Fruit fly (Drosophila melanogaster): ENCODE data around the gene ND-B14.5A.
A peak's percentile ranks its signal among the peaks of the same experiment; 100 is the strongest.

Gene ND-B14.5A

dm6 chrX:2123965-2124688 is 48.2 kb upstream of the ND-B14.5A start (continued):
- TF ChIP-seq CG34376 (GFP tag; optimal IDR thresholded peaks at IDR 0.05) (no peak), slp2 (GFP tag; optimal IDR thresholded peaks at IDR 0.05) (peak; percentile 89), CG8478 (optimal IDR thresholded peaks at IDR 0.05) (no peak), CG42726 (GFP tag; IDR thresholded peaks at IDR 0.05; ENCODE audit: partially characterized antibody) (no peak), row (GFP tag; IDR thresholded peaks at IDR 0.05) (peak; percentile 95), klu (GFP tag; IDR thresholded peaks at IDR 0.05) (peak; percentile 91), D19A (tag; optimal IDR thresholded peaks at IDR 0.05) (peak; percentile 97), cato (GFP tag; optimal IDR thresholded peaks at IDR 0.05; ENCODE audit: borderline replicate concordance) (peak; percentile 81), CG12391 (tag; optimal IDR thresholded peaks at IDR 0.05) (peak; percentile 99), CG31365 (tag; optimal IDR thresholded peaks at IDR 0.05) (peak; percentile 61), Doc2 (GFP tag; IDR thresholded peaks at IDR 0.05) (peak; percentile 67; the same call in 1 of the 2 replicates), CG10321 (GFP tag; IDR thresholded peaks at IDR 0.05) (peak; percentile 59; the same call in 1 of the 2 replicates), hbn (GFP tag; IDR thresholded peaks at IDR 0.05; ENCODE audit: partially characterized antibody) (no peak), Elba2 (GFP tag; optimal IDR thresholded peaks at IDR 0.05) (peak; percentile 73), CG12744 (GFP tag; optimal IDR thresholded peaks at IDR 0.05) (peak; percentile 22), CG17186 (GFP tag; optimal IDR thresholded peaks at IDR 0.05) (peak; percentile 50), ranshi (GFP tag; IDR thresholded peaks at IDR 0.05) (peak; percentile 90), CG6765 (GFP tag; optimal IDR thresholded peaks at IDR 0.05) (peak; percentile 97), CG1832 (GFP tag; optimal IDR thresholded peaks at IDR 0.05) (peak; percentile 21), caup (GFP tag; optimal IDR thresholded peaks at IDR 0.05; ENCODE audit: severe bottlenecking) (peak; percentile 96), cwo (GFP tag; optimal IDR thresholded peaks at IDR 0.05) (peak; percentile 96), CG18764 (GFP tag; optimal IDR thresholded peaks at IDR 0.05) (peak; percentile 92), p53 (GFP tag; optimal IDR thresholded peaks at IDR 0.05) (no peak), CG3163 (GFP tag; optimal IDR thresholded peaks at IDR 0.05) (no peak), CG10462 (GFP tag; optimal IDR thresholded peaks at IDR 0.05) (peak; percentile 86), CG17385 (GFP tag; optimal IDR thresholded peaks at IDR 0.05) (peak; percentile 96), Sry-δ (GFP tag; optimal IDR thresholded peaks at IDR 0.05) (no peak), CG7963 (GFP tag; IDR thresholded peaks at IDR 0.05; ENCODE audit: partially characterized antibody) (no peak), Ptx1 (GFP tag; IDR thresholded peaks at IDR 0.05) (peak; percentile 95), CG11723 (GFP tag; optimal IDR thresholded peaks at IDR 0.05) (peak; percentile 94), CG31224 (GFP tag; IDR thresholded peaks at IDR 0.05) (peak; percentile 87), esg (GFP tag; conservative IDR thresholded peaks at IDR 0.05) (peak; percentile 91), Usf (GFP tag; optimal IDR thresholded peaks at IDR 0.05) (peak; percentile 98), gro (GFP tag; optimal IDR thresholded peaks at IDR 0.05) (peak; percentile 10), Sry-β (GFP tag; optimal IDR thresholded peaks at IDR 0.05) (peak; percentile 73), hth (optimal IDR thresholded peaks at IDR 0.05) (peak; percentile 20), CG16863 (GFP tag; optimal IDR thresholded peaks at IDR 0.05) (peak; percentile 84), CG32532 (GFP tag; IDR thresholded peaks at IDR 0.05) (peak; percentile 93), CG13894 (tag; optimal IDR thresholded peaks at IDR 0.05) (peak; percentile 86), onecut (GFP tag; IDR thresholded peaks at IDR 0.05) (peak; percentile 75), CG16779 (GFP tag; IDR thresholded peaks at IDR 0.05) (peak; percentile 62; the same call in 1 of the 2 replicates), Nf-YB (GFP tag; optimal IDR thresholded peaks at IDR 0.05) (peak; percentile 75), ci (GFP tag; IDR thresholded peaks at IDR 0.05) (peak; percentile 88), dati (GFP tag; IDR thresholded peaks at IDR 0.05) (peak; percentile 60), CG4282 (GFP tag; optimal IDR thresholded peaks at IDR 0.05) (peak; percentile 94), ac (GFP tag; optimal IDR thresholded peaks at IDR 0.05) (peak; percentile 94), CG13624 (GFP tag; optimal IDR thresholded peaks at IDR 0.05) (peak; percentile 54), Hr51 (GFP tag; optimal IDR thresholded peaks at IDR 0.05) (peak; percentile 86 to 98), CG11247 (GFP tag; IDR thresholded peaks at IDR 0.05) (peak; percentile 89), Hmx (GFP tag; optimal IDR thresholded peaks at IDR 0.05) (peak; percentile 22)
